Fruit fly (Drosophila melanogaster) whole organism, wandering third instar larva: ENCODE results near the gene CG5928.

Experiments
- Myc ChIP-seq: fragments of >200 bp; optimal IDR thresholded peaks from 2 replicates; lab custom pipeline; 2017
- OdsH ChIP-seq: fragments of 200-800 bp; sonication (Bioruptor generic); optimal IDR thresholded peaks from 2 replicates; lab custom pipeline; 2016; ENCODE audit warnings: missing biosample characterization, mild to moderate bottlenecking, missing genetic modification characterization
- Rel ChIP-seq, 2 experiments: fragments of 200-800 bp; sonication (Bioruptor generic) in 1 of 2; optimal IDR thresholded peaks; 2 replicates in 1 of 2; 3 replicates in 1 of 2; lab custom pipeline; 2016 to 2019; ENCODE audit warnings: mild to moderate bottlenecking in 2 of 2, missing biosample characterization in 2 of 2, missing genetic modification characterization in 2 of 2, moderate library complexity in 1 of 2
- Sp1 ChIP-seq: fragments of 200-800 bp; sonication (Bioruptor generic); optimal IDR thresholded peaks from 3 replicates; lab custom pipeline; 2019; ENCODE audit warnings: missing biosample characterization, mild to moderate bottlenecking, missing genetic modification characterization, moderate library complexity
- br ChIP-seq: fragments of 200-800 bp; sonication (Bioruptor generic); optimal IDR thresholded peaks from 2 replicates; lab custom pipeline; 2016; ENCODE audit warnings: missing biosample characterization, missing genetic modification characterization
- ey ChIP-seq: fragments of 200-800 bp; sonication (Bioruptor generic); optimal IDR thresholded peaks from 2 replicates; lab custom pipeline; 2016; ENCODE audit warnings: missing biosample characterization, missing genetic modification characterization
- jim ChIP-seq: fragments of 175-275, 200-325 bp; sonication (Bioruptor generic); optimal IDR thresholded peaks from 2 replicates; lab custom pipeline; 2016; ENCODE audit warnings: missing biosample characterization, mild to moderate bottlenecking, missing genetic modification characterization
- pan ChIP-seq: fragments of >200 bp; optimal IDR thresholded peaks from 2 replicates; lab custom pipeline; 2017
- psq ChIP-seq: fragments of 200-800 bp; sonication (Bioruptor generic); optimal IDR thresholded peaks from 3 replicates; lab custom pipeline; 2017; ENCODE audit warnings: missing biosample characterization, mild to moderate bottlenecking, missing genetic modification characterization, moderate library complexity
- usp ChIP-seq: fragments of >200 bp; optimal IDR thresholded peaks from 2 replicates; lab custom pipeline; 2017; ENCODE audit warnings: missing biosample characterization, missing genetic modification characterization

DNA sequence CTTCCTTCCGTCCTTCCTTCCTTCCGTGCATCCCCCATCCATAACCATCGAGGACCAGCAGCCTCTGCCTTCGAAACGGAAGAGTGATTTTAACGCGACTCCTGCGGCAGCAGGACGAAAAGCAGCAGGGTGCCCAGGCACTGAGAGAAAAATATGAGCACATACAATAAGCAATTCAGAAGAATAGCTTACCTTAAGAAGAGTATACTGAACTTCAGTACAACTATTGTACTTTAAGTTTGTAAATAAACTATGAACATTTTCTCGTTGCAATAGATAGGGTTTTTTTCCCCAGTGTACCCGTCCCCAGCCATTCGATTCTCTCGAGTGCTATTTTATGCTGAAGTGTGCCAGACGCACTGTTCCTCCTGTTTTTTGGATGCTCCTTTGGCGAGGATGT, 36.1 kb upstream of the CG5928 start:
- TF ChIP-seq ey (peak; percentile 77), jim (GFP tag; lab: Kevin White, UChicago) (no peak), Rel (GFP tag; optimal IDR thresholded peaks at IDR 0.05; lab: Kevin White, UChicago) (no peak), Rel (tag; optimal IDR thresholded peaks at IDR 0.05; lab: Kevin White, UChicago) (peak; percentile 44), psq (peak; percentile 50), usp (GFP tag; lab: Kevin White, UChicago) (no peak), pan (lab: Kevin White, UChicago) (no peak), br (GFP tag; lab: Kevin White, UChicago) (peak; percentile 66), OdsH (GFP tag; lab: Kevin White, UChicago) (peak; percentile 54), Sp1 (peak; percentile 72), Myc (lab: Kevin White, UChicago) (no peak)
